Worm (Caenorhabditis elegans) whole organism, L1 larva: Measurements from ENCODE around the gene mec-17.
A peak's percentile ranks its signal among the peaks of the same experiment; 100 is the strongest.

Experiments used
- C04F5.9 ChIP-seq: sonication (generic microtip); optimal IDR thresholded peaks from 2 replicates; lab custom pipeline; 2016; ENCODE audit warnings: missing genetic modification characterization, missing compliant biosample characterization
- C16A3.4 ChIP-seq: fragments of 150-350 bp; optimal IDR thresholded peaks from 2 replicates; lab custom pipeline; 2014; ENCODE audit warnings: missing biosample characterization, missing genetic modification characterization
- C34B4.2 ChIP-seq: sonication (generic microtip); optimal IDR thresholded peaks from 2 replicates; lab custom pipeline; 2017; ENCODE audit warnings: mild to moderate bottlenecking, missing genetic modification characterization, missing compliant biosample characterization
- F16B12.6 ChIP-seq: fragments of 150-350 bp; optimal IDR thresholded peaks from 2 replicates; lab custom pipeline; 2014; ENCODE audit warnings: missing biosample characterization, missing genetic modification characterization
- Y116A8C.19 ChIP-seq: sonication (generic microtip); optimal IDR thresholded peaks from 2 replicates; lab custom pipeline; 2016; ENCODE audit warnings: missing compliant biosample characterization, missing genetic modification characterization, borderline replicate concordance
- alr-1 ChIP-seq: fragments of 200-800 bp; sonication (Bioruptor generic); optimal IDR thresholded peaks from 2 replicates; lab custom pipeline; 2018; ENCODE audit warnings: borderline replicate concordance, mild to moderate bottlenecking, missing genetic modification characterization, missing compliant biosample characterization
- ceh-63 ChIP-seq: fragments of 200-800 bp; sonication (Bioruptor generic); optimal IDR thresholded peaks from 2 replicates; lab custom pipeline; 2018; ENCODE audit warnings: mild to moderate bottlenecking, missing genetic modification characterization, missing compliant biosample characterization
- ceh-8 ChIP-seq: fragments of 200-800 bp; sonication (Bioruptor generic); optimal IDR thresholded peaks from 2 replicates; lab custom pipeline; 2018; ENCODE audit warnings: mild to moderate bottlenecking, missing genetic modification characterization, moderate library complexity, missing compliant biosample characterization
- ceh-88 ChIP-seq: fragments of 200-800 bp; sonication (Bioruptor generic); IDR thresholded peaks from 2 replicates; pipeline ENCODE4 v1.3.6; 2022; ENCODE audit warnings: missing genetic modification characterization, missing compliant biosample characterization
- ceh-90 ChIP-seq: sonication (generic microtip); optimal IDR thresholded peaks from 2 replicates; lab custom pipeline; 2016; ENCODE audit warnings: missing genetic modification characterization, missing compliant biosample characterization
- ces-1 ChIP-seq: fragments of 150-350 bp; optimal IDR thresholded peaks from 2 replicates; lab custom pipeline; 2014; ENCODE audit warnings: missing biosample characterization, missing genetic modification reagents, missing genetic modification characterization
- dpl-1 ChIP-seq, 3 experiments: fragments of 150-350 bp in 2 of 3; sonication (generic microtip) in 1 of 3; optimal IDR thresholded peaks; 2 replicates each; lab custom pipeline; 2014 to 2017; ENCODE audit warnings: missing biosample characterization in 3 of 3, missing genetic modification characterization in 3 of 3, missing genetic modification reagents in 3 of 3
- dsc-1 ChIP-seq: sonication (generic microtip); optimal IDR thresholded peaks from 2 replicates; lab custom pipeline; 2016; ENCODE audit warnings: mild to moderate bottlenecking, missing genetic modification characterization, missing compliant biosample characterization
- efl-1 ChIP-seq, 4 experiments: fragments of 150-350 bp; optimal IDR thresholded peaks in 3 of 4; peaks in 1 of 4; 1 replicate in 1 of 4; 2 replicates in 3 of 4; lab custom pipeline; 2014; ENCODE audit warnings: missing biosample characterization in 2 of 4, missing genetic modification characterization in 2 of 4, missing genetic modification reagents in 2 of 4
- efl-3 ChIP-seq: fragments of 200-800 bp; sonication (Bioruptor generic); optimal IDR thresholded peaks from 2 replicates; lab custom pipeline; 2018; ENCODE audit warnings: mild to moderate bottlenecking, missing genetic modification characterization, missing compliant biosample characterization
- elt-2 ChIP-seq: sonication (generic microtip); optimal IDR thresholded peaks from 2 replicates; lab custom pipeline; 2016; ENCODE audit warnings: missing genetic modification characterization, mild to moderate bottlenecking, inconsistent platforms, missing compliant biosample characterization, missing genetic modification reagents
- fkh-10 ChIP-seq: sonication (generic microtip); optimal IDR thresholded peaks from 2 replicates; lab custom pipeline; 2017; ENCODE audit warnings: missing biosample characterization, missing genetic modification reagents, missing genetic modification characterization
- fkh-8 ChIP-seq: sonication (generic microtip); optimal IDR thresholded peaks from 2 replicates; lab custom pipeline; 2016; ENCODE audit warnings: mild to moderate bottlenecking, missing genetic modification characterization, missing compliant biosample characterization
- isw-1 ChIP-seq: fragments of 200-800 bp; sonication (Bioruptor generic); IDR thresholded peaks from 2 replicates; pipeline ENCODE4 v1.3.6; 2022; ENCODE audit warnings: missing genetic modification characterization, missing compliant biosample characterization
- jun-1 ChIP-seq: fragments of 150-350 bp; optimal IDR thresholded peaks from 2 replicates; lab custom pipeline; 2014; ENCODE audit warnings: missing biosample characterization, missing genetic modification reagents, missing genetic modification characterization
- lin-14 ChIP-seq: fragments of 200-800 bp; sonication (Bioruptor generic); optimal IDR thresholded peaks from 2 replicates; lab custom pipeline; 2018; ENCODE audit warnings: mild to moderate bottlenecking, missing genetic modification characterization, moderate library complexity, missing compliant biosample characterization
- lin-39 ChIP-seq: fragments of 150-350 bp; optimal IDR thresholded peaks from 2 replicates; lab custom pipeline; 2014; ENCODE audit warnings: missing biosample characterization, missing genetic modification reagents, missing genetic modification characterization
- lir-3 ChIP-seq: sonication (generic microtip); optimal IDR thresholded peaks from 2 replicates; lab custom pipeline; 2016; ENCODE audit warnings: mild to moderate bottlenecking, missing genetic modification characterization, moderate library complexity, missing compliant biosample characterization; ENCODE audit not compliant: poor library complexity
- lsy-2 ChIP-seq, 2 experiments: fragments of 150-350 bp; optimal IDR thresholded peaks; 2 replicates each; lab custom pipeline; 2014; ENCODE audit warnings: missing biosample characterization in 2 of 2, missing genetic modification characterization in 2 of 2
- mab-9 ChIP-seq: fragments of 200-800 bp; sonication (Bioruptor generic); IDR thresholded peaks from 2 replicates; pipeline ENCODE4 v1.3.6; 2022; ENCODE audit warnings: missing genetic modification reagents, missing genetic modification characterization, missing compliant biosample characterization
- mef-2 ChIP-seq: fragments of 150-350 bp; optimal IDR thresholded peaks from 2 replicates; lab custom pipeline; 2014; ENCODE audit warnings: missing biosample characterization, missing genetic modification characterization
- mep-1 ChIP-seq: fragments of 150-350 bp; optimal IDR thresholded peaks from 2 replicates; lab custom pipeline; 2014; ENCODE audit warnings: missing biosample characterization, missing genetic modification characterization
- nhr-11 ChIP-seq: fragments of 150-350 bp; optimal IDR thresholded peaks from 2 replicates; lab custom pipeline; 2014; ENCODE audit warnings: missing biosample characterization, missing genetic modification characterization
- nhr-12 ChIP-seq: sonication (generic microtip); optimal IDR thresholded peaks from 2 replicates; lab custom pipeline; 2017; ENCODE audit warnings: missing biosample characterization, missing genetic modification characterization
- nhr-20 ChIP-seq: sonication (generic microtip); optimal IDR thresholded peaks from 2 replicates; lab custom pipeline; 2016; ENCODE audit warnings: mild to moderate bottlenecking, missing genetic modification characterization, missing compliant biosample characterization
- nhr-237 ChIP-seq: fragments of 150-350 bp; optimal IDR thresholded peaks from 2 replicates; lab custom pipeline; 2014; ENCODE audit warnings: missing biosample characterization, missing genetic modification characterization
- nhr-47 ChIP-seq: sonication (generic microtip); optimal IDR thresholded peaks from 2 replicates; lab custom pipeline; 2016; ENCODE audit warnings: mild to moderate bottlenecking, missing genetic modification characterization, moderate library complexity, missing compliant biosample characterization
- nhr-71 ChIP-seq: sonication (generic microtip); optimal IDR thresholded peaks from 2 replicates; lab custom pipeline; 2016; ENCODE audit warnings: mild to moderate bottlenecking, missing genetic modification characterization, moderate library complexity, missing compliant biosample characterization
- nhr-77 ChIP-seq: fragments of 150-350 bp; optimal IDR thresholded peaks from 2 replicates; lab custom pipeline; 2014; ENCODE audit warnings: missing biosample characterization, missing genetic modification characterization
- nhr-85 ChIP-seq: sonication (generic microtip); peaks from one replicate; lab custom pipeline; 2016; ENCODE audit warnings: missing genetic modification characterization, inconsistent platforms, missing compliant biosample characterization
- nhr-90 ChIP-seq: sonication (generic microtip); optimal IDR thresholded peaks from 2 replicates; lab custom pipeline; 2016; ENCODE audit warnings: mild to moderate bottlenecking, missing genetic modification characterization, missing compliant biosample characterization; ENCODE audit not compliant: poor library complexity
- pqm-1 ChIP-seq: sonication (generic microtip); optimal IDR thresholded peaks from 3 replicates; lab custom pipeline; 2017; ENCODE audit warnings: missing biosample characterization, missing genetic modification characterization
- rnt-1 ChIP-seq: sonication (generic microtip); optimal IDR thresholded peaks from 2 replicates; lab custom pipeline; 2016; ENCODE audit warnings: mild to moderate bottlenecking, missing genetic modification characterization, moderate library complexity, missing compliant biosample characterization
- snpc-4 ChIP-seq: fragments of 150-350 bp; optimal IDR thresholded peaks from 2 replicates; lab custom pipeline; 2014; ENCODE audit warnings: missing biosample characterization, missing genetic modification characterization
- snu-23 ChIP-seq: sonication (generic microtip); optimal IDR thresholded peaks from 2 replicates; lab custom pipeline; 2016; ENCODE audit warnings: missing genetic modification characterization, missing compliant biosample characterization
- sup-37 ChIP-seq: fragments of 200-800 bp; sonication (Bioruptor generic); optimal IDR thresholded peaks from 2 replicates; lab custom pipeline; 2018; ENCODE audit warnings: mild to moderate bottlenecking, missing genetic modification characterization, missing compliant biosample characterization
- swsn-7 ChIP-seq: sonication (generic microtip); optimal IDR thresholded peaks from 2 replicates; lab custom pipeline; 2016; ENCODE audit warnings: missing genetic modification characterization, missing compliant biosample characterization
- tbx-2 ChIP-seq: sonication (generic microtip); optimal IDR thresholded peaks from 2 replicates; lab custom pipeline; 2016; ENCODE audit warnings: missing genetic modification characterization, missing compliant biosample characterization
- unc-130 ChIP-seq: fragments of 150-350 bp; optimal IDR thresholded peaks from 2 replicates; lab custom pipeline; 2017; ENCODE audit warnings: missing biosample characterization, missing genetic modification characterization, inconsistent platforms
- unc-86 ChIP-seq: sonication (generic microtip); optimal IDR thresholded peaks from 2 replicates; lab custom pipeline; 2016; ENCODE audit warnings: missing genetic modification characterization, missing compliant biosample characterization
- xbp-1 ChIP-seq: sonication (generic microtip); optimal IDR thresholded peaks from 2 replicates; lab custom pipeline; 2016; ENCODE audit warnings: missing genetic modification characterization, missing compliant biosample characterization
- zip-4 ChIP-seq: fragments of 200-800 bp; sonication (Bioruptor generic); optimal IDR thresholded peaks from 2 replicates; lab custom pipeline; 2018; ENCODE audit warnings: mild to moderate bottlenecking, missing genetic modification characterization, moderate library complexity, missing compliant biosample characterization
- ztf-4 ChIP-seq: fragments of 150-350 bp; optimal IDR thresholded peaks from 2 replicates; lab custom pipeline; 2014; ENCODE audit warnings: missing biosample characterization, missing genetic modification characterization

The mec-17 gene

DNA sequence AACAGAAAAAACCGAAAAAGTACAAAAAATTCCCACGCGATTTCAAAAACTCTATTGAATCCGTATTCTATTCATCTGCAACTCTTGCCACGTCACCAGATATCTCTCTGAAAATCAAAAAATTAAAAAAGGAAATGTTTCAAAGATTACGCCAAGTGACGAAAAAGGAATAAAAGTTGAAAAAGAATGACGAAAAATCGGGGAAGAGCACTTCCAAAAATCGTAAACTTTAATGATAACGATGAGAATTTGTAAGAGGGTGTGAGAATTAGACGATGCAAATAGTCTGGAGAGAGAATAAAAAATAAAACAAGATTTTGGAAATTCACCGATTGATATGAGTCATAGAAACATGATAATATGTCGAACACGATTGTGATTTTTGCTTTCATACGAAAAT, 47.2 kb upstream of the mec-17 start:
- no peak for TF ChIP-seq dpl-1 (GFP tag; optimal IDR thresholded peaks at IDR 0.05; lab: Kevin White, UChicago)
- TF ChIP-seq fkh-8 (tag; lab: Kevin White, UChicago) = no peak
- no peak for TF ChIP-seq lin-39 (tag; lab: Kevin White, UChicago)
- TF ChIP-seq xbp-1 (tag; lab: Kevin White, UChicago) = no peak
- TF ChIP-seq F16B12.6 (tag; lab: Kevin White, UChicago) = no peak
- TF ChIP-seq nhr-77 (tag; lab: Kevin White, UChicago) = no peak
- no peak for TF ChIP-seq nhr-71 (tag; lab: Kevin White, UChicago)
- TF ChIP-seq nhr-12 (tag; lab: Kevin White, UChicago) = no peak
- no peak for TF ChIP-seq C04F5.9
- TF ChIP-seq nhr-47 (tag; lab: Kevin White, UChicago) = no peak
- no peak for TF ChIP-seq C34B4.2 (tag; lab: Kevin White, UChicago)
- TF ChIP-seq unc-86 = no peak
- no peak for TF ChIP-seq tbx-2 (tag; lab: Kevin White, UChicago)
- no peak for TF ChIP-seq mep-1 (tag; lab: Kevin White, UChicago)

DNA sequence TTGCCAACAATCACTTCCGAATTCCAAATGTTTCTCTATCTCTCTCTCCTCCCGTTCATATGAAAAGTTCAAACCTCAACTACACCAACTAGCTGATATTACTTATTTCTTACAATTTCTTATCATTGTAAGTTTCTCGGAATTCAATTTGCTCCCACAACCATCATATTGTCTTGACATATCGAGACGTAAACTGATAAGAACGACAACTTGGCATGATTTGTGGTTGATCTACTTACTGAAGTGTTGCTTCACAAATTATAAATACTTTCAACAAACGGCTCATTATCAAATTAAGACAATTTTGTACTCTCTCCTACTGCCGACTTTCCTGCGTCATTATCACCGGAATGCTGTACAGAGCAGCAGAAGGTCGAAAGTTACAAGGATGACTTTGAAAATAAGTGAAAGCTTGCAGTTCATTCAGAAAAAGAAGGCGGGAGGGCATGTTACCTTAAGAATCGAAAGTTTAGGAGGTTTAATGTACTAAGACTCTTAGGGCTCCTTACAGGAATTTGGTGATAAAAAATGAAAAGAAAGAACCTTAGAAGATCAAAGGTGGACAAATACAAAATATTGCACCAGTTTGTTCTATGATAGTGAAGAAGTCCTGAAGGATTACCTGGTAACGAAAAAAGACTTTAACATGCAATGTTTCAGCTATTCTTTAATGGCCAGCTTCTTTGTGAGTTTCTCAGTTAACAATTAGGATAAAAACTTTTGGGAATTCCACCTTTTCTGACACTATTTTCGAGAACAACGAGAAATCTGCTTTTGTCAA, 45.3 kb upstream of the mec-17 start:
- TF ChIP-seq efl-3 (GFP tag; lab: Kevin White, UChicago) (no peak), nhr-237 (tag; lab: Kevin White, UChicago) (no peak), lsy-2 (tag; optimal IDR thresholded peaks at IDR 0.05; lab: Kevin White, UChicago) (no peak), dpl-1 (GFP tag; optimal IDR thresholded peaks at IDR 0.05; lab: Kevin White, UChicago) (no peak), sup-37 (GFP tag; lab: Kevin White, UChicago) (no peak), ceh-63 (GFP tag; lab: Kevin White, UChicago) (no peak), nhr-20 (peak; percentile 7), ceh-8 (GFP tag; lab: Kevin White, UChicago) (no peak), pqm-1 (peak; percentile 83), jun-1 (tag; lab: Kevin White, UChicago) (peak; percentile 14), efl-1 (optimal IDR thresholded peaks at IDR 0.05; lab: Kevin White, UChicago) (no peak), efl-1 (GFP tag; optimal IDR thresholded peaks at IDR 0.05 in 1 of 2; lab: Kevin White, UChicago) (peak in 1 of 2 experiments; percentile 71), lin-39 (tag; lab: Kevin White, UChicago) (no peak), rnt-1 (no peak), snu-23 (GFP tag; lab: Kevin White, UChicago) (no peak), C16A3.4 (tag; lab: Kevin White, UChicago) (no peak), unc-130 (tag; lab: Kevin White, UChicago) (no peak), nhr-90 (no peak), mab-9 (GFP tag; lab: Robert Waterston, UW) (no peak), lir-3 (tag; lab: Kevin White, UChicago) (no peak), snpc-4 (tag; lab: Kevin White, UChicago) (no peak), elt-2 (peak; percentile 97), ces-1 (GFP tag; lab: Kevin White, UChicago) (no peak), ztf-4 (tag; lab: Kevin White, UChicago) (no peak), fkh-8 (tag; lab: Kevin White, UChicago) (no peak), isw-1 (GFP tag; lab: Robert Waterston, UW) (no peak), fkh-10 (GFP tag; lab: Kevin White, UChicago) (no peak), swsn-7 (no peak), C04F5.9 (no peak), mef-2 (tag; lab: Kevin White, UChicago) (no peak), ceh-88 (no peak), nhr-85 (tag; lab: Kevin White, UChicago) (peak; percentile 10), alr-1 (tag; lab: Kevin White, UChicago) (no peak), nhr-11 (tag; lab: Kevin White, UChicago) (no peak), dsc-1 (tag; lab: Kevin White, UChicago) (no peak), lin-14 (peak; percentile 12), zip-4 (no peak), Y116A8C.19 (no peak), nhr-47 (tag; lab: Kevin White, UChicago) (no peak), nhr-71 (tag; lab: Kevin White, UChicago) (peak; percentile 42), unc-86 (no peak), ceh-90 (no peak)
